Fruit fly (Drosophila melanogaster) whole organism, embryonic: ENCODE results near the gene CG34288.

Experiments
- Antp ChIP-seq: fragments of 200-800 bp; sonication (Bioruptor generic); optimal IDR thresholded peaks from 3 replicates; lab custom pipeline; 2016; ENCODE audit warnings: missing biosample characterization, missing genetic modification characterization
- CG1024 ChIP-seq: fragments of 200-800 bp; sonication (Bioruptor generic); IDR thresholded peaks from 2 replicates; pipeline ENCODE4 v1.3.6; 2022; ENCODE audit warnings: missing biosample characterization, missing genetic modification characterization
- CG10321 ChIP-seq: fragments of 200-800 bp; sonication (Bioruptor generic); IDR thresholded peaks from 2 replicates; pipeline ENCODE4 v1.3.6; 2022; ENCODE audit warnings: missing biosample characterization, missing genetic modification characterization
- CG10366 ChIP-seq: fragments of 200-800 bp; sonication (Bioruptor generic); IDR thresholded peaks from 2 replicates; pipeline ENCODE4 v1.3.6; 2022; ENCODE audit warnings: missing biosample characterization, missing genetic modification characterization
- CG11247 ChIP-seq: fragments of 200-800 bp; sonication (Bioruptor generic); IDR thresholded peaks from 2 replicates; pipeline ENCODE4 v1.3.6; 2022; ENCODE audit warnings: missing biosample characterization, missing genetic modification characterization
- CG11695 ChIP-seq: fragments of 200-800 bp; sonication (Bioruptor generic); IDR thresholded peaks from 3 replicates; pipeline ENCODE4 v1.3.6; 2022; ENCODE audit warnings: missing biosample characterization, missing genetic modification characterization
- CG13296 ChIP-seq: fragments of 200-800 bp; sonication (Bioruptor generic); optimal IDR thresholded peaks from 3 replicates; lab custom pipeline; 2018; ENCODE audit warnings: missing biosample characterization, mild to moderate bottlenecking, missing genetic modification characterization
- CG14965 ChIP-seq: fragments of 200-800 bp; sonication (Bioruptor generic); optimal IDR thresholded peaks from 2 replicates; lab custom pipeline; 2016; ENCODE audit warnings: missing biosample characterization, missing genetic modification characterization, borderline replicate concordance
- CG15514 ChIP-seq: fragments of 200-800 bp; sonication (Bioruptor generic); optimal IDR thresholded peaks from 3 replicates; lab custom pipeline; 2017; ENCODE audit warnings: missing biosample characterization, missing genetic modification characterization, mild to moderate bottlenecking, moderate library complexity, missing genetic modification reagents
- CG1602 ChIP-seq: fragments of 200-800 bp; sonication (Bioruptor generic); optimal IDR thresholded peaks from 3 replicates; lab custom pipeline; 2016; ENCODE audit warnings: missing biosample characterization, missing genetic modification characterization
- CG16813 ChIP-seq: fragments of 200-800 bp; sonication (Bioruptor generic); IDR thresholded peaks from 3 replicates; pipeline ENCODE4 v1.3.6; 2022; ENCODE audit warnings: missing biosample characterization, missing genetic modification characterization; ENCODE audit not compliant: partially characterized antibody
- CG17186 ChIP-seq: fragments of 200-800 bp; sonication (Bioruptor generic); optimal IDR thresholded peaks from 3 replicates; lab custom pipeline; 2017; ENCODE audit warnings: missing biosample characterization, missing genetic modification reagents, missing genetic modification characterization
- CG17328 ChIP-seq: fragments of 200-800 bp; sonication (Bioruptor generic); IDR thresholded peaks from 2 replicates; pipeline ENCODE4 v1.3.6; 2022; ENCODE audit warnings: missing biosample characterization, missing genetic modification characterization
- CG17612 ChIP-seq: fragments of 200-800 bp; sonication (Bioruptor generic); IDR thresholded peaks from 2 replicates; pipeline ENCODE4 v1.3.6; 2022; ENCODE audit warnings: missing biosample characterization, missing genetic modification characterization
- CG2116 ChIP-seq: fragments of 200-800 bp; sonication (Bioruptor generic); optimal IDR thresholded peaks from 3 replicates; lab custom pipeline; 2018; ENCODE audit warnings: missing biosample characterization, mild to moderate bottlenecking, missing genetic modification characterization
- CG32772 ChIP-seq: fragments of 200-800 bp; sonication (Bioruptor generic); IDR thresholded peaks from 2 replicates; pipeline ENCODE4 v1.3.6; 2022; ENCODE audit warnings: missing biosample characterization, missing genetic modification characterization
- CG3838 ChIP-seq: fragments of 200-800 bp; sonication (Bioruptor generic); optimal IDR thresholded peaks from 3 replicates; lab custom pipeline; 2016; ENCODE audit warnings: missing biosample characterization, missing genetic modification characterization
- CG4404 ChIP-seq: fragments of 200-800 bp; sonication (Bioruptor generic); IDR thresholded peaks from 2 replicates; pipeline ENCODE4 v1.3.6; 2022; ENCODE audit warnings: missing biosample characterization, missing genetic modification characterization
- CG6854 ChIP-seq: fragments of 200-800 bp; sonication (Bioruptor generic); optimal IDR thresholded peaks from 3 replicates; lab custom pipeline; 2017; ENCODE audit warnings: missing biosample characterization, mild to moderate bottlenecking, missing genetic modification characterization
- CG9727 ChIP-seq: fragments of 200-800 bp; sonication (Bioruptor generic); optimal IDR thresholded peaks from 3 replicates; lab custom pipeline; 2017; ENCODE audit warnings: missing biosample characterization, mild to moderate bottlenecking, missing genetic modification characterization
- CrebB ChIP-seq: fragments of 200-800 bp; sonication (Bioruptor generic); optimal IDR thresholded peaks from 3 replicates; lab custom pipeline; 2018; ENCODE audit warnings: missing biosample characterization, mild to moderate bottlenecking, missing genetic modification characterization
- D ChIP-seq, 2 experiments: fragments of 200-800 bp in 1 of 2; fragments of >200 bp in 1 of 2; sonication (Bioruptor generic) in 1 of 2; optimal IDR thresholded peaks; 2 replicates in 1 of 2; 3 replicates in 1 of 2; lab custom pipeline; 2017; ENCODE audit warnings: mild to moderate bottlenecking in 1 of 2, missing biosample characterization in 1 of 2, missing genetic modification characterization in 1 of 2, missing genetic modification reagents in 1 of 2
- D19A ChIP-seq: fragments of 200-800 bp; optimal IDR thresholded peaks from 3 replicates; lab custom pipeline; 2019; ENCODE audit warnings: missing biosample characterization, mild to moderate bottlenecking, missing genetic modification characterization, moderate library complexity
- Max ChIP-seq: fragments of 200-800 bp; sonication (Bioruptor generic); optimal IDR thresholded peaks from 2 replicates; lab custom pipeline; 2016; ENCODE audit warnings: missing biosample characterization, mild to moderate bottlenecking, missing genetic modification characterization
- Med ChIP-seq: fragments of 200-800 bp; sonication (Bioruptor generic); peaks from one replicate; lab custom pipeline; 2016; ENCODE audit warnings: missing biosample characterization, missing genetic modification characterization, mild to moderate bottlenecking, inconsistent platforms, moderate library complexity
- Meics ChIP-seq: fragments of 200-800 bp; sonication (Bioruptor generic); optimal IDR thresholded peaks from 2 replicates; lab custom pipeline; 2017; ENCODE audit warnings: missing biosample characterization, mild to moderate bottlenecking, missing genetic modification characterization
- Poxn ChIP-seq: fragments of 200-800 bp; sonication (Bioruptor generic); IDR thresholded peaks from 2 replicates; pipeline ENCODE4 v1.3.6; 2022; ENCODE audit warnings: missing biosample characterization, missing genetic modification characterization
- Sox100B ChIP-seq: fragments of 200-800 bp; sonication (Bioruptor generic); optimal IDR thresholded peaks from 3 replicates; lab custom pipeline; 2018; ENCODE audit warnings: missing biosample characterization, mild to moderate bottlenecking, missing genetic modification characterization
- al ChIP-seq: fragments of 200-800 bp; sonication (Bioruptor generic); IDR thresholded peaks from 2 replicates; pipeline ENCODE4 v1.3.6; 2022; ENCODE audit warnings: missing biosample characterization, missing genetic modification characterization
- ase ChIP-seq: fragments of 200-800 bp; sonication (Bioruptor generic); IDR thresholded peaks from 3 replicates; pipeline ENCODE4 v1.3.6; 2022; ENCODE audit warnings: missing biosample characterization, missing genetic modification characterization
- ash1 ChIP-seq: fragments of 200-800 bp; sonication (Bioruptor generic); optimal IDR thresholded peaks from 2 replicates; lab custom pipeline; 2018; ENCODE audit warnings: missing biosample characterization, mild to moderate bottlenecking, missing genetic modification characterization
- bcd ChIP-seq: fragments of 200-800 bp; sonication (Bioruptor generic); optimal IDR thresholded peaks from 2 replicates; lab custom pipeline; 2017; ENCODE audit warnings: missing biosample characterization, mild to moderate bottlenecking, missing genetic modification characterization
- bsh ChIP-seq, 2 experiments: fragments of 200-800 bp; sonication (Bioruptor generic); optimal IDR thresholded peaks; 2 replicates each; lab custom pipeline; 2017 to 2018; ENCODE audit warnings: mild to moderate bottlenecking in 2 of 2, missing biosample characterization in 2 of 2, missing genetic modification characterization in 2 of 2, moderate library complexity in 1 of 2
- chn ChIP-seq: fragments of 200-800 bp; sonication (Bioruptor generic); optimal IDR thresholded peaks from 2 replicates; lab custom pipeline; 2016; ENCODE audit warnings: missing biosample characterization, missing genetic modification characterization
- fd96Cb ChIP-seq: fragments of 200-800 bp; sonication (Bioruptor generic); optimal IDR thresholded peaks from 2 replicates; lab custom pipeline; 2018; ENCODE audit warnings: missing biosample characterization, mild to moderate bottlenecking, missing genetic modification characterization, moderate library complexity
- jigr1 ChIP-seq: fragments of 200-800 bp; sonication (Bioruptor generic); IDR thresholded peaks from 3 replicates; pipeline ENCODE4 v1.3.6; 2022; ENCODE audit warnings: missing biosample characterization, missing genetic modification characterization
- kay ChIP-seq: fragments of 200-800 bp; sonication (Bioruptor generic); optimal IDR thresholded peaks from 2 replicates; lab custom pipeline; 2016; ENCODE audit warnings: missing biosample characterization, missing genetic modification characterization
- knrl ChIP-seq: fragments of 200-800 bp; sonication (Bioruptor generic); IDR thresholded peaks from 3 replicates; pipeline ENCODE4 v1.3.6; 2022; ENCODE audit warnings: missing biosample characterization, missing genetic modification characterization; ENCODE audit not compliant: partially characterized antibody
- mld ChIP-seq: fragments of 200-800 bp; sonication (Bioruptor generic); IDR thresholded peaks from 3 replicates; pipeline ENCODE4 v1.3.6; 2022; ENCODE audit warnings: missing biosample characterization, missing genetic modification characterization; ENCODE audit not compliant: partially characterized antibody
- nau ChIP-seq: fragments of 200-800 bp; sonication (Bioruptor generic); optimal IDR thresholded peaks from 3 replicates; lab custom pipeline; 2017; ENCODE audit warnings: missing biosample characterization, mild to moderate bottlenecking, missing genetic modification characterization, missing genetic modification reagents
- nom ChIP-seq: fragments of 200-800 bp; sonication (Bioruptor generic); optimal IDR thresholded peaks from 2 replicates; lab custom pipeline; 2017; ENCODE audit warnings: missing biosample characterization, missing genetic modification characterization, mild to moderate bottlenecking, moderate library complexity, missing genetic modification reagents
- pho ChIP-seq: fragments of 200-800 bp; sonication (Bioruptor generic); optimal IDR thresholded peaks from 2 replicates; lab custom pipeline; 2016; ENCODE audit warnings: missing biosample characterization, missing genetic modification characterization
- prd ChIP-seq, 3 experiments: fragments of >200 bp in 2 of 3; fragments of 200-800 bp in 1 of 3; sonication (Bioruptor generic) in 1 of 3; optimal IDR thresholded peaks in 2 of 3; IDR thresholded peaks in 1 of 3; 2 replicates in 2 of 3; 3 replicates in 1 of 3; pipeline versions ENCODE4 v1.3.6 to Lab custom; 2017 to 2022; ENCODE audit warnings: missing biosample characterization in 1 of 3, missing genetic modification characterization in 1 of 3
- scrt ChIP-seq: fragments of 200-800 bp; sonication (Bioruptor generic); optimal IDR thresholded peaks from 2 replicates; lab custom pipeline; 2018; ENCODE audit warnings: missing biosample characterization, mild to moderate bottlenecking, missing genetic modification characterization, moderate library complexity
- seq ChIP-seq: fragments of 200-800 bp; sonication (Bioruptor generic); IDR thresholded peaks from 2 replicates; pipeline ENCODE4 v1.3.6; 2022; ENCODE audit warnings: missing biosample characterization, missing genetic modification characterization
- so ChIP-seq: fragments of 200-800 bp; sonication (Bioruptor generic); IDR thresholded peaks from 3 replicates; pipeline ENCODE4 v1.3.6; 2022; ENCODE audit warnings: missing biosample characterization, missing genetic modification characterization
- sob ChIP-seq: fragments of 200-800 bp; sonication (Bioruptor generic); IDR thresholded peaks from 2 replicates; pipeline ENCODE4 v1.3.6; 2022; ENCODE audit warnings: missing biosample characterization, missing genetic modification characterization
- vnd ChIP-seq: fragments of 200-800 bp; sonication (Bioruptor generic); IDR thresholded peaks from 3 replicates; pipeline ENCODE4 v1.3.6; 2022; ENCODE audit warnings: missing biosample characterization, missing genetic modification characterization; ENCODE audit not compliant: partially characterized antibody

The CG34288 gene

DNA sequence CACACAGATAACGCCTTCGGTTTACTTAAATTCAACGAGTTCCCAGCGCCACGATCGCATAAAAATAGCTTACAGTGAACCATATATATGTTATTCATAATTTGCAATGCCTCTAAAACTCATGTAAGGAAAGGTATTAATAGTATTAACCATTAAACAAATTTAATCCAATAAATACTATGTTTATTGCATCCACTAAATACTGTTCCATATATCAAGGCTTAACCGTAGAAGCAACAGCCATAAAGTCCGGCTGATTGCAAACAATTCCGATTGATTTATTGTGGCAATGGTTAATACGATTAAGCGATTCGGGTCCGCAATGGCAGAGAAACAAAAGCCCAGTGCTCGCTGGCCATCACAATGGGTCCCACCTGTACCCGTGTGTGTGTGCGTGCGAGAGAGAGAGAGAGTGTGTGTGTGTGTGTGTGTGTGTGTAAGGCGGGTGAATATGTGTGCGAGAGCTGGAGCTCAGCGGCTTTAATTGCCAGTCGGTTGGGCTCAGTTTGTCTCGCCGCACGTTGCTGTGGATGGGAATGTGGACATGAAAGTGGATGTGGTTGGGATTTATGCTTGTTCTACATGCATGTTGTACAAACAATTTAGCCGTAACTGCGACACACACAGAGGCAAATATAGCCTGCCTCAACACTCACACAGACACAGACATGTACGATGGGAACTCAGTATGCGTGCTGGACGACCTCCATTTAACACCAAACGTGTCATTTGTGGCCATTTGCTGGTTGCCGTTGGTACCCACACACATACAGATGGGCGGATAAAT, 47.7 kb upstream of the CG34288 start (continued):
- TF ChIP-seq D (optimal IDR thresholded peaks at IDR 0.05; lab: Kevin White, UChicago) (no peak), D (GFP tag; optimal IDR thresholded peaks at IDR 0.05; lab: Kevin White, UChicago) (peak; percentile 44), chn (GFP tag; lab: Kevin White, UChicago) (no peak), CG9727 (GFP tag; lab: Kevin White, UChicago) (peak; percentile 44), Meics (GFP tag; lab: Kevin White, UChicago) (peak; percentile 65), CG11695 (GFP tag; lab: Robert Waterston, UW) (no peak), CG2116 (GFP tag; lab: Kevin White, UChicago) (no peak), Max (GFP tag; lab: Kevin White, UChicago) (peak; percentile 35), CG10321 (GFP tag; lab: Robert Waterston, UW) (no peak), knrl (GFP tag; lab: Robert Waterston, UW) (no peak), CG1602 (GFP tag; lab: Kevin White, UChicago) (no peak), Med (peak; percentile 79), CG17328 (GFP tag; lab: Robert Waterston, UW) (no peak), ash1 (GFP tag; lab: Kevin White, UChicago) (no peak), CG1024 (GFP tag; lab: Robert Waterston, UW) (no peak), D19A (tag; lab: Kevin White, UChicago) (peak; percentile 47), Poxn (GFP tag; lab: Robert Waterston, UW) (no peak), al (GFP tag; lab: Robert Waterston, UW) (peak; percentile 5; the same call in 1 of the 2 replicates), kay (no peak), CG11247 (no peak), CG10366 (no peak), sob (GFP tag; lab: Robert Waterston, UW) (peak; percentile 34; the same call in 1 of the 2 replicates), CG3838 (GFP tag; lab: Kevin White, UChicago) (no peak), CG17186 (GFP tag; lab: Kevin White, UChicago) (no peak), seq (GFP tag; lab: Robert Waterston, UW) (no peak), bcd (peak; percentile 39), CG15514 (GFP tag; lab: Kevin White, UChicago) (peak; percentile 0), nom (GFP tag; lab: Kevin White, UChicago) (no peak), pho (GFP tag; lab: Kevin White, UChicago) (no peak), Antp (no peak), nau (GFP tag; lab: Kevin White, UChicago) (peak; percentile 50), fd96Cb (tag; lab: Kevin White, UChicago) (peak; percentile 73), scrt (GFP tag; lab: Kevin White, UChicago) (peak; percentile 52), CG13296 (GFP tag; lab: Kevin White, UChicago) (peak; percentile 40), CG16813 (GFP tag; lab: Robert Waterston, UW) (no peak), CG4404 (no peak), vnd (GFP tag; lab: Robert Waterston, UW) (no peak), CG14965 (no peak), prd (optimal IDR thresholded peaks at IDR 0.05; lab: Kevin White, UChicago) (no peak), prd (GFP tag; IDR thresholded peaks at IDR 0.05; lab: Robert Waterston, UW) (0 out of 3 replicates have a peak, but pooled peaks have one; percentile 33), jigr1 (no peak), bsh (GFP tag; optimal IDR thresholded peaks at IDR 0.05; lab: Kevin White, UChicago) (no peak), so (GFP tag; lab: Robert Waterston, UW) (no peak), ase (GFP tag; lab: Robert Waterston, UW) (no peak), CG32772 (GFP tag; lab: Robert Waterston, UW) (no peak), CG6854 (peak; percentile 13), mld (no peak), CG17612 (GFP tag; lab: Robert Waterston, UW) (no peak), Sox100B (GFP tag; lab: Kevin White, UChicago) (peak; percentile 64), CrebB (tag; lab: Kevin White, UChicago) (no peak)
